Worm (Caenorhabditis elegans) whole organism, young adult: ENCODE data around the gene cng-1.
A peak's percentile ranks its signal among the peaks of the same experiment; 100 is the strongest.

Experiments
- B0035.1 ChIP-seq: sonication (generic microtip); optimal IDR thresholded peaks from 2 replicates; lab custom pipeline; 2016; ENCODE audit warnings: missing genetic modification characterization, mild to moderate bottlenecking, missing compliant biosample characterization, missing genotype, missing genetic modification reagents
- F10E7.11 ChIP-seq: sonication (generic microtip); optimal IDR thresholded peaks from 2 replicates; lab custom pipeline; 2017; ENCODE audit warnings: mild to moderate bottlenecking, missing genetic modification characterization, moderate library complexity, missing compliant biosample characterization
- F22D6.2 ChIP-seq: sonication (generic microtip); optimal IDR thresholded peaks from 2 replicates; lab custom pipeline; 2016; ENCODE audit warnings: mild to moderate bottlenecking, missing genetic modification characterization, missing compliant biosample characterization
- F37B4.10 ChIP-seq: fragments of 200-800 bp; sonication (Bioruptor generic); IDR thresholded peaks from 2 replicates; pipeline ENCODE4 v1.3.6; 2022; ENCODE audit warnings: missing genetic modification characterization, missing compliant biosample characterization
- F49E8.2 ChIP-seq: sonication (generic microtip); optimal IDR thresholded peaks from 3 replicates; lab custom pipeline; 2017; ENCODE audit warnings: missing genetic modification characterization, mild to moderate bottlenecking, missing compliant biosample characterization, antibody characterized with exemption, moderate library complexity; ENCODE audit not compliant: insufficient read depth
- K11D2.4 ChIP-seq: fragments of 200-800 bp; sonication (Bioruptor generic); IDR thresholded peaks from 2 replicates; pipeline ENCODE4 v1.3.6; 2022; ENCODE audit warnings: missing genetic modification reagents, missing genetic modification characterization, missing compliant biosample characterization
- K12H6.12 ChIP-seq: fragments of 200-800 bp; sonication (Bioruptor generic); optimal IDR thresholded peaks from 2 replicates; lab custom pipeline; 2018; ENCODE audit warnings: mild to moderate bottlenecking, missing genetic modification characterization, missing compliant biosample characterization
- Y53F4B.3 ChIP-seq: fragments of 200-800 bp; sonication (Bioruptor generic); IDR thresholded peaks from 2 replicates; pipeline ENCODE4 v1.3.6; 2022; ENCODE audit warnings: missing genetic modification reagents, missing genetic modification characterization, missing compliant biosample characterization
- Y56A3A.18 ChIP-seq: fragments of 200-800 bp; sonication (Bioruptor generic); IDR thresholded peaks from 2 replicates; pipeline ENCODE4 v1.3.6; 2022; ENCODE audit warnings: missing genetic modification reagents, missing genetic modification characterization, missing compliant biosample characterization
- Y67H2A.10 ChIP-seq: fragments of 200-800 bp; sonication (Bioruptor generic); conservative IDR thresholded peaks from 2 replicates; pipeline ENCODE4 v1.3.6; 2022; ENCODE audit warnings: missing genetic modification reagents, missing genetic modification characterization, missing compliant biosample characterization
- Y79H2A.3 ChIP-seq: fragments of 200-800 bp; sonication (Bioruptor generic); conservative IDR thresholded peaks from 2 replicates; pipeline ENCODE4 v1.3.6; 2022; ENCODE audit warnings: missing genetic modification reagents, missing genetic modification characterization, missing compliant biosample characterization
- aptf-3 ChIP-seq: fragments of 200-800 bp; sonication (Bioruptor generic); IDR thresholded peaks from 2 replicates; pipeline ENCODE4 v1.3.6; 2022; ENCODE audit warnings: missing genetic modification characterization, missing compliant biosample characterization
- bed-2 ChIP-seq: fragments of 200-800 bp; sonication (Bioruptor generic); IDR thresholded peaks from 2 replicates; pipeline ENCODE4 v1.3.6; 2022; ENCODE audit warnings: missing genetic modification reagents, missing genetic modification characterization, missing compliant biosample characterization
- ceh-100 ChIP-seq: fragments of 200-800 bp; sonication (Bioruptor generic); IDR thresholded peaks from 2 replicates; pipeline ENCODE4 v1.3.6; 2022; ENCODE audit warnings: missing genetic modification reagents, missing genetic modification characterization, missing compliant biosample characterization
- ceh-27 ChIP-seq: fragments of 200-800 bp; sonication (Bioruptor generic); optimal IDR thresholded peaks from 2 replicates; lab custom pipeline; 2018; ENCODE audit warnings: mild to moderate bottlenecking, missing genetic modification characterization, moderate library complexity, missing compliant biosample characterization
- ceh-40 ChIP-seq: fragments of 200-800 bp; sonication (Bioruptor generic); IDR thresholded peaks from 2 replicates; pipeline ENCODE4 v1.3.6; 2022; ENCODE audit warnings: missing genetic modification characterization, missing compliant biosample characterization
- dpff-1 ChIP-seq: sonication (generic microtip); optimal IDR thresholded peaks from 2 replicates; lab custom pipeline; 2017; ENCODE audit warnings: mild to moderate bottlenecking, missing genetic modification characterization, missing compliant biosample characterization
- efl-1 ChIP-seq: fragments of 150-350 bp; optimal IDR thresholded peaks from 2 replicates; lab custom pipeline; 2014; ENCODE audit warnings: missing biosample characterization, missing genetic modification reagents, missing genetic modification characterization
- egrh-3 ChIP-seq: fragments of 200-800 bp; sonication (Bioruptor generic); IDR thresholded peaks from 2 replicates; pipeline ENCODE4 v1.3.6; 2022; ENCODE audit warnings: missing genetic modification reagents, missing genetic modification characterization, missing compliant biosample characterization
- ekl-4 ChIP-seq: fragments of 200-800 bp; sonication (Bioruptor generic); IDR thresholded peaks from 2 replicates; pipeline ENCODE4 v1.3.6; 2022; ENCODE audit warnings: missing genetic modification reagents, missing genetic modification characterization, missing compliant biosample characterization
- ets-4 ChIP-seq: fragments of 200-800 bp; sonication (Bioruptor generic); optimal IDR thresholded peaks from 2 replicates; lab custom pipeline; 2018; ENCODE audit warnings: mild to moderate bottlenecking, missing genetic modification characterization, missing compliant biosample characterization
- gei-17 ChIP-seq: fragments of 200-800 bp; sonication (Bioruptor generic); optimal IDR thresholded peaks from 2 replicates; lab custom pipeline; 2018; ENCODE audit warnings: mild to moderate bottlenecking, missing genetic modification characterization, missing compliant biosample characterization
- hmg-1.2 ChIP-seq: fragments of 200-800 bp; sonication (Bioruptor generic); IDR thresholded peaks from 2 replicates; pipeline ENCODE4 v1.3.6; 2022; ENCODE audit warnings: missing genetic modification reagents, missing genetic modification characterization, missing compliant biosample characterization
- hsf-1 ChIP-seq: fragments of 200-800 bp; sonication (Bioruptor generic); IDR thresholded peaks from 2 replicates; pipeline ENCODE4 v1.3.6; 2022; ENCODE audit warnings: missing genetic modification reagents, missing genetic modification characterization, missing compliant biosample characterization
- lsy-27 ChIP-seq: sonication (generic microtip); optimal IDR thresholded peaks from 2 replicates; lab custom pipeline; 2017; ENCODE audit warnings: missing genetic modification characterization, mild to moderate bottlenecking, missing compliant biosample characterization, antibody characterized with exemption, missing genotype, borderline replicate concordance; ENCODE audit not compliant: insufficient read depth
- madf-8 ChIP-seq: fragments of 200-800 bp; sonication (Bioruptor generic); conservative IDR thresholded peaks from 2 replicates; pipeline ENCODE4 v1.3.6; 2022; ENCODE audit warnings: missing genetic modification reagents, missing genetic modification characterization, missing compliant biosample characterization
- nhr-120 ChIP-seq: fragments of 200-800 bp; sonication (Bioruptor generic); IDR thresholded peaks from 2 replicates; pipeline ENCODE4 v1.3.6; 2022; ENCODE audit warnings: missing genetic modification characterization, missing compliant biosample characterization
- nhr-27 ChIP-seq: fragments of 200-800 bp; sonication (Bioruptor generic); optimal IDR thresholded peaks from 2 replicates; lab custom pipeline; 2018; ENCODE audit warnings: mild to moderate bottlenecking, missing genetic modification characterization, moderate library complexity, missing compliant biosample characterization
- nhr-80 ChIP-seq: sonication (generic microtip); optimal IDR thresholded peaks from 2 replicates; lab custom pipeline; 2016; ENCODE audit warnings: missing genetic modification characterization, missing compliant biosample characterization
- pbrm-1 ChIP-seq: fragments of 200-800 bp; sonication (Bioruptor generic); IDR thresholded peaks from 2 replicates; pipeline ENCODE4 v1.3.6; 2022; ENCODE audit warnings: missing genetic modification reagents, missing genetic modification characterization, missing compliant biosample characterization
- pha-4 ChIP-seq: fragments of 150-350 bp; sonication (generic microtip); optimal IDR thresholded peaks from 2 replicates; lab custom pipeline; 2014; ENCODE audit warnings: missing biosample characterization, missing genetic modification reagents, missing genetic modification characterization
- rcor-1 ChIP-seq: fragments of 200-800 bp; sonication (Bioruptor generic); IDR thresholded peaks from 2 replicates; pipeline ENCODE4 v1.3.6; 2022; ENCODE audit warnings: missing genetic modification reagents, missing genetic modification characterization, missing compliant biosample characterization
- rpc-1 ChIP-seq, 2 experiments: fragments of 150-350 bp in 1 of 2; sonication (generic microtip) in 1 of 2; optimal IDR thresholded peaks; 2 replicates each; lab custom pipeline; 2014 to 2018; ENCODE audit warnings: missing biosample characterization in 1 of 2, missing genetic modification characterization in 1 of 2, missing genetic modification reagents in 1 of 2, missing genotype in 1 of 2
- sea-2 ChIP-seq: fragments of 200-800 bp; sonication (Bioruptor generic); IDR thresholded peaks from 2 replicates; pipeline ENCODE4 v1.3.6; 2022; ENCODE audit warnings: missing genetic modification characterization, missing compliant biosample characterization
- snpc-1.1 ChIP-seq: sonication (generic microtip); optimal IDR thresholded peaks from 2 replicates; lab custom pipeline; 2017; ENCODE audit warnings: missing genetic modification characterization, mild to moderate bottlenecking, missing compliant biosample characterization, antibody characterized with exemption, moderate library complexity, missing genotype, missing genetic modification reagents; ENCODE audit not compliant: insufficient read depth
- snpc-1.3 ChIP-seq: sonication (generic microtip); optimal IDR thresholded peaks from 2 replicates; lab custom pipeline; 2017; ENCODE audit warnings: missing genetic modification characterization, mild to moderate bottlenecking, missing compliant biosample characterization, antibody characterized with exemption, moderate library complexity, missing genotype, missing genetic modification reagents; ENCODE audit not compliant: insufficient read depth
- snpc-4 ChIP-seq, 5 experiments: fragments of 150-350 bp in 1 of 5; sonication (generic microtip) in 4 of 5; optimal IDR thresholded peaks; 2 replicates each; lab custom pipeline; 2014 to 2018; ENCODE audit warnings: missing genetic modification characterization in 5 of 5, missing biosample characterization in 3 of 5, antibody characterized with exemption in 2 of 5, mild to moderate bottlenecking in 2 of 5, missing compliant biosample characterization in 2 of 5, missing genotype in 2 of 5, moderate library complexity in 2 of 5, missing genetic modification reagents in 1 of 5
- sptf-2 ChIP-seq: fragments of 200-800 bp; sonication (Bioruptor generic); optimal IDR thresholded peaks from 2 replicates; lab custom pipeline; 2018; ENCODE audit warnings: mild to moderate bottlenecking, missing genetic modification characterization, missing compliant biosample characterization
- tbx-9 ChIP-seq: sonication (generic microtip); optimal IDR thresholded peaks from 2 replicates; lab custom pipeline; 2016; ENCODE audit warnings: borderline replicate concordance, missing genetic modification characterization, inconsistent platforms, missing compliant biosample characterization
- tlf-1 ChIP-seq: fragments of 200-800 bp; sonication (Bioruptor generic); optimal IDR thresholded peaks from 2 replicates; lab custom pipeline; 2018; ENCODE audit warnings: mild to moderate bottlenecking, missing genetic modification characterization, missing compliant biosample characterization
- unc-130 ChIP-seq: sonication (generic microtip); optimal IDR thresholded peaks from 2 replicates; lab custom pipeline; 2016; ENCODE audit warnings: missing genetic modification reagents, missing genetic modification characterization, missing compliant biosample characterization
- zim-3 ChIP-seq: sonication (generic microtip); optimal IDR thresholded peaks from 2 replicates; lab custom pipeline; 2017; ENCODE audit warnings: mild to moderate bottlenecking, missing genetic modification characterization, moderate library complexity, missing compliant biosample characterization
- ztf-18 ChIP-seq: sonication (generic microtip); optimal IDR thresholded peaks from 2 replicates; lab custom pipeline; 2016; ENCODE audit warnings: missing genotype, mild to moderate bottlenecking, missing genetic modification characterization, missing compliant biosample characterization
- ztf-22 ChIP-seq: fragments of 200-800 bp; sonication (Bioruptor generic); optimal IDR thresholded peaks from 2 replicates; lab custom pipeline; 2018; ENCODE audit warnings: mild to moderate bottlenecking, missing genetic modification characterization, moderate library complexity, missing compliant biosample characterization
- ztf-25 ChIP-seq: fragments of 200-800 bp; sonication (Bioruptor generic); IDR thresholded peaks from 2 replicates; pipeline ENCODE4 v1.3.6; 2022; ENCODE audit warnings: missing genetic modification reagents, missing genetic modification characterization, missing compliant biosample characterization
- ztf-26 ChIP-seq: sonication (generic microtip); optimal IDR thresholded peaks from 2 replicates; lab custom pipeline; 2017; ENCODE audit warnings: missing genetic modification characterization, missing compliant biosample characterization

cng-1 gene

ce11 chrV:15000055-15000704 is 31.1 kb downstream of the cng-1 start, which contains the start of gene rps-16 (continued):
- TF ChIP-seq ztf-18 (tag; lab: Kevin White, UChicago), result peak; percentile 10
- TF ChIP-seq F22D6.2 (tag; lab: Kevin White, UChicago), result no peak
- no peak for TF ChIP-seq nhr-27 (tag; lab: Kevin White, UChicago)
- peak; percentile 81 for TF ChIP-seq hsf-1 (GFP tag; lab: Robert Waterston, UW)
- no peak for TF ChIP-seq ztf-22
- no peak for TF ChIP-seq rpc-1 (optimal IDR thresholded peaks at IDR 0.05; lab: Kevin White, UChicago)
- no peak for TF ChIP-seq rpc-1 (tag; optimal IDR thresholded peaks at IDR 0.05; lab: Kevin White, UChicago)
- TF ChIP-seq ztf-26, result no peak
- 0 out of 2 replicates have a peak, but pooled peaks have one; percentile 31 for TF ChIP-seq bed-2
- TF ChIP-seq snpc-4 (GFP tag; optimal IDR thresholded peaks at IDR 0.05; lab: Kevin White, UChicago), result no peak
- TF ChIP-seq snpc-4 (tag; optimal IDR thresholded peaks at IDR 0.05; lab: Kevin White, UChicago), result peak in 2 of 4 experiments; percentile 27 to 29
- no peak for TF ChIP-seq nhr-80 (tag; lab: Kevin White, UChicago)
- TF ChIP-seq F37B4.10, result no peak
- peak; percentile 25 for TF ChIP-seq F49E8.2 (tag; lab: Kevin White, UChicago)
- no peak for TF ChIP-seq K12H6.12 (tag; lab: Kevin White, UChicago)
- TF ChIP-seq ceh-40, result 0 out of 2 replicates have a peak, but pooled peaks have one; percentile 14
- no peak for TF ChIP-seq Y53F4B.3 (GFP tag; lab: Robert Waterston, UW)
- peak; percentile 65 for TF ChIP-seq snpc-1.3 (tag; lab: Kevin White, UChicago)
- TF ChIP-seq Y79H2A.3 (GFP tag; lab: Robert Waterston, UW), result no peak
- TF ChIP-seq tlf-1, result peak; percentile 61
- TF ChIP-seq egrh-3 (GFP tag; lab: Robert Waterston, UW), result no peak
- no peak for TF ChIP-seq ztf-25 (GFP tag; lab: Robert Waterston, UW)
- no peak for TF ChIP-seq ceh-27 (GFP tag; lab: Kevin White, UChicago)
- TF ChIP-seq hmg-1.2 (GFP tag; lab: Robert Waterston, UW), result peak; percentile 27; the same call in 1 of the 2 replicates
- no peak for TF ChIP-seq pha-4 (tag; lab: Kevin White, UChicago)
- TF ChIP-seq sea-2 (GFP tag; lab: Robert Waterston, UW), result no peak
- no peak for TF ChIP-seq aptf-3
- no peak for TF ChIP-seq pbrm-1 (GFP tag; lab: Robert Waterston, UW)
- no peak for TF ChIP-seq Y67H2A.10 (GFP tag; lab: Robert Waterston, UW)
- TF ChIP-seq zim-3 (tag; lab: Kevin White, UChicago), result no peak
- TF ChIP-seq unc-130 (GFP tag; lab: Kevin White, UChicago), result no peak
- TF ChIP-seq efl-1, result peak; percentile 3
- no peak for TF ChIP-seq ets-4 (GFP tag; lab: Kevin White, UChicago)
- TF ChIP-seq gei-17 (GFP tag; lab: Kevin White, UChicago), result no peak
- TF ChIP-seq dpff-1 (tag; lab: Kevin White, UChicago), result no peak
- TF ChIP-seq madf-8 (GFP tag; lab: Robert Waterston, UW), result no peak
- TF ChIP-seq sptf-2 (GFP tag; lab: Kevin White, UChicago), result no peak
- TF ChIP-seq tbx-9 (tag; lab: Kevin White, UChicago), result no peak
- TF ChIP-seq B0035.1 (tag; lab: Kevin White, UChicago), result no peak
- TF ChIP-seq K11D2.4, result no peak
- TF ChIP-seq ceh-100, result peak; percentile 81
- peak; percentile 21 for TF ChIP-seq F10E7.11 (tag; lab: Kevin White, UChicago)
- TF ChIP-seq Y56A3A.18 (GFP tag; lab: Robert Waterston, UW), result peak; percentile 67
- TF ChIP-seq nhr-120 (GFP tag; lab: Robert Waterston, UW), result no peak
- TF ChIP-seq rcor-1 (GFP tag; lab: Robert Waterston, UW), result peak; percentile 80
- TF ChIP-seq lsy-27, result no peak
- peak; percentile 89 for TF ChIP-seq ekl-4 (GFP tag; lab: Robert Waterston, UW)
- TF ChIP-seq snpc-1.1 (tag; lab: Kevin White, UChicago), result peak; percentile 49
